Worm (Caenorhabditis elegans) whole organism, young adult: Measurements from ENCODE around the gene Y48A6B.9.

Source experiments
- B0019.2 ChIP-seq: fragments of 200-800 bp; sonication (Bioruptor generic); conservative IDR thresholded peaks from 2 replicates; pipeline ENCODE4 v1.3.6; 2022; ENCODE audit warnings: missing genetic modification reagents, missing genetic modification characterization, missing compliant biosample characterization
- F10E7.11 ChIP-seq: sonication (generic microtip); optimal IDR thresholded peaks from 2 replicates; lab custom pipeline; 2017; ENCODE audit warnings: mild to moderate bottlenecking, missing genetic modification characterization, moderate library complexity, missing compliant biosample characterization
- F22D6.2 ChIP-seq: sonication (generic microtip); optimal IDR thresholded peaks from 2 replicates; lab custom pipeline; 2016; ENCODE audit warnings: mild to moderate bottlenecking, missing genetic modification characterization, missing compliant biosample characterization
- F23B12.7 ChIP-seq: sonication (generic microtip); optimal IDR thresholded peaks from 2 replicates; lab custom pipeline; 2017; ENCODE audit warnings: missing genetic modification characterization, mild to moderate bottlenecking, missing compliant biosample characterization, antibody characterized with exemption, moderate library complexity; ENCODE audit not compliant: insufficient read depth
- F33H1.4 ChIP-seq: fragments of 200-800 bp; sonication (Bioruptor generic); IDR thresholded peaks from 2 replicates; pipeline ENCODE4 v1.3.6; 2022; ENCODE audit warnings: missing genetic modification reagents, missing genetic modification characterization, missing compliant biosample characterization
- F52B5.7 ChIP-seq: sonication (generic microtip); optimal IDR thresholded peaks from 2 replicates; lab custom pipeline; 2016; ENCODE audit warnings: mild to moderate bottlenecking, missing genetic modification characterization, missing compliant biosample characterization
- F57C9.4 ChIP-seq: sonication (generic microtip); optimal IDR thresholded peaks from 2 replicates; lab custom pipeline; 2017; ENCODE audit warnings: mild to moderate bottlenecking, missing genetic modification characterization, missing compliant biosample characterization
- K12H6.12 ChIP-seq: fragments of 200-800 bp; sonication (Bioruptor generic); optimal IDR thresholded peaks from 2 replicates; lab custom pipeline; 2018; ENCODE audit warnings: mild to moderate bottlenecking, missing genetic modification characterization, missing compliant biosample characterization
- Y53G8AR.9 ChIP-seq: fragments of 200-800 bp; sonication (Bioruptor generic); conservative IDR thresholded peaks from 2 replicates; pipeline ENCODE4 v1.3.6; 2022; ENCODE audit warnings: missing genetic modification reagents, missing genetic modification characterization, missing compliant biosample characterization
- Y95B8A.8 ChIP-seq: fragments of 200-800 bp; sonication (Bioruptor generic); IDR thresholded peaks from 2 replicates; pipeline ENCODE4 v1.3.6; 2022; ENCODE audit warnings: missing genetic modification reagents, missing genetic modification characterization, missing compliant biosample characterization
- attf-6 ChIP-seq: fragments of 200-800 bp; sonication (Bioruptor generic); IDR thresholded peaks from 2 replicates; pipeline ENCODE4 v1.3.6; 2022; ENCODE audit warnings: missing genetic modification reagents, missing genetic modification characterization, missing compliant biosample characterization
- ccch-3 ChIP-seq: fragments of 200-800 bp; sonication (Bioruptor generic); optimal IDR thresholded peaks from 2 replicates; lab custom pipeline; 2018; ENCODE audit warnings: mild to moderate bottlenecking, missing genetic modification characterization, missing compliant biosample characterization
- ceh-100 ChIP-seq: fragments of 200-800 bp; sonication (Bioruptor generic); IDR thresholded peaks from 2 replicates; pipeline ENCODE4 v1.3.6; 2022; ENCODE audit warnings: missing genetic modification reagents, missing genetic modification characterization, missing compliant biosample characterization
- ceh-27 ChIP-seq: fragments of 200-800 bp; sonication (Bioruptor generic); optimal IDR thresholded peaks from 2 replicates; lab custom pipeline; 2018; ENCODE audit warnings: mild to moderate bottlenecking, missing genetic modification characterization, moderate library complexity, missing compliant biosample characterization
- ceh-40 ChIP-seq: fragments of 200-800 bp; sonication (Bioruptor generic); IDR thresholded peaks from 2 replicates; pipeline ENCODE4 v1.3.6; 2022; ENCODE audit warnings: missing genetic modification characterization, missing compliant biosample characterization
- ceh-79 ChIP-seq: sonication (generic microtip); optimal IDR thresholded peaks from 2 replicates; lab custom pipeline; 2017; ENCODE audit warnings: mild to moderate bottlenecking, missing genetic modification characterization, missing compliant biosample characterization
- die-1 ChIP-seq: sonication (generic microtip); optimal IDR thresholded peaks from 2 replicates; lab custom pipeline; 2016; ENCODE audit warnings: missing genotype, mild to moderate bottlenecking, missing genetic modification characterization, missing compliant biosample characterization
- dox-1 ChIP-seq: fragments of 200-800 bp; sonication (Bioruptor generic); IDR thresholded peaks from 2 replicates; pipeline ENCODE4 v1.3.6; 2022; ENCODE audit warnings: missing genetic modification reagents, missing genetic modification characterization, missing compliant biosample characterization
- dpl-1 ChIP-seq: fragments of 150-350 bp; optimal IDR thresholded peaks from 2 replicates; lab custom pipeline; 2014; ENCODE audit warnings: missing biosample characterization, missing genetic modification reagents, missing genetic modification characterization
- egl-44 ChIP-seq: fragments of 200-800 bp; sonication (Bioruptor generic); IDR thresholded peaks from 2 replicates; pipeline ENCODE4 v1.3.6; 2022; ENCODE audit warnings: missing genetic modification reagents, missing genetic modification characterization, missing compliant biosample characterization
- ekl-4 ChIP-seq: fragments of 200-800 bp; sonication (Bioruptor generic); IDR thresholded peaks from 2 replicates; pipeline ENCODE4 v1.3.6; 2022; ENCODE audit warnings: missing genetic modification reagents, missing genetic modification characterization, missing compliant biosample characterization
- gei-17 ChIP-seq: fragments of 200-800 bp; sonication (Bioruptor generic); optimal IDR thresholded peaks from 2 replicates; lab custom pipeline; 2018; ENCODE audit warnings: mild to moderate bottlenecking, missing genetic modification characterization, missing compliant biosample characterization
- hlh-12 ChIP-seq: sonication (generic microtip); optimal IDR thresholded peaks from 2 replicates; lab custom pipeline; 2016; ENCODE audit warnings: missing genetic modification characterization, missing compliant biosample characterization
- hmg-1.2 ChIP-seq: fragments of 200-800 bp; sonication (Bioruptor generic); IDR thresholded peaks from 2 replicates; pipeline ENCODE4 v1.3.6; 2022; ENCODE audit warnings: missing genetic modification reagents, missing genetic modification characterization, missing compliant biosample characterization
- hmg-20 ChIP-seq: fragments of 200-800 bp; sonication (Bioruptor generic); IDR thresholded peaks from 2 replicates; pipeline ENCODE4 v1.3.6; 2022; ENCODE audit warnings: missing genetic modification reagents, missing genetic modification characterization, missing compliant biosample characterization
- lag-1 ChIP-seq: fragments of 200-800 bp; sonication (Bioruptor generic); IDR thresholded peaks from 2 replicates; pipeline ENCODE4 v1.3.6; 2022; ENCODE audit warnings: missing genetic modification reagents, missing genetic modification characterization, missing compliant biosample characterization
- let-607 ChIP-seq, 2 experiments: fragments of 200-800 bp in 1 of 2; sonication (Bioruptor generic) in 1 of 2; sonication (generic microtip) in 1 of 2; optimal IDR thresholded peaks; 2 replicates each; lab custom pipeline; 2016 to 2018; ENCODE audit warnings: mild to moderate bottlenecking in 2 of 2, missing compliant biosample characterization in 2 of 2, missing genetic modification characterization in 2 of 2, moderate library complexity in 2 of 2, missing genotype in 1 of 2
- lin-26 ChIP-seq: fragments of 200-800 bp; sonication (Bioruptor generic); IDR thresholded peaks from 2 replicates; pipeline ENCODE4 v1.3.6; 2022; ENCODE audit warnings: missing genetic modification reagents, missing genetic modification characterization, missing compliant biosample characterization
- lin-35 ChIP-seq, 3 experiments: fragments of 150-350 bp in 2 of 3; sonication (generic microtip) in 1 of 3; optimal IDR thresholded peaks; 2 replicates each; lab custom pipeline; 2014 to 2018; ENCODE audit warnings: missing biosample characterization in 3 of 3, missing genetic modification characterization in 3 of 3, missing genetic modification reagents in 3 of 3
- lin-40 ChIP-seq: sonication (generic microtip); optimal IDR thresholded peaks from 2 replicates; lab custom pipeline; 2016; ENCODE audit warnings: missing genetic modification characterization, mild to moderate bottlenecking, missing compliant biosample characterization, missing genotype, missing genetic modification reagents
- lsy-27 ChIP-seq: sonication (generic microtip); optimal IDR thresholded peaks from 2 replicates; lab custom pipeline; 2017; ENCODE audit warnings: missing genetic modification characterization, mild to moderate bottlenecking, missing compliant biosample characterization, antibody characterized with exemption, missing genotype, borderline replicate concordance; ENCODE audit not compliant: insufficient read depth
- madf-10 ChIP-seq: sonication (generic microtip); optimal IDR thresholded peaks from 2 replicates; lab custom pipeline; 2016; ENCODE audit warnings: mild to moderate bottlenecking, missing genetic modification characterization, missing compliant biosample characterization
- madf-8 ChIP-seq: fragments of 200-800 bp; sonication (Bioruptor generic); conservative IDR thresholded peaks from 2 replicates; pipeline ENCODE4 v1.3.6; 2022; ENCODE audit warnings: missing genetic modification reagents, missing genetic modification characterization, missing compliant biosample characterization
- mes-4 ChIP-seq: sonication (generic microtip); optimal IDR thresholded peaks from 2 replicates; lab custom pipeline; 2016; ENCODE audit warnings: missing genotype, missing genetic modification characterization, missing compliant biosample characterization
- nfya-1 ChIP-seq: sonication (generic microtip); optimal IDR thresholded peaks from 2 replicates; lab custom pipeline; 2017; ENCODE audit warnings: antibody characterized with exemption, missing compliant biosample characterization, missing genetic modification characterization, borderline replicate concordance; ENCODE audit not compliant: insufficient read depth
- nfyb-1 ChIP-seq: fragments of 200-800 bp; sonication (Bioruptor generic); IDR thresholded peaks from 2 replicates; pipeline ENCODE4 v1.3.6; 2022; ENCODE audit warnings: missing genetic modification reagents, missing genetic modification characterization, missing compliant biosample characterization
- nhr-90 ChIP-seq: sonication (generic microtip); optimal IDR thresholded peaks from 2 replicates; lab custom pipeline; 2016; ENCODE audit warnings: missing genotype, mild to moderate bottlenecking, missing genetic modification characterization, missing compliant biosample characterization
- pha-4 ChIP-seq: fragments of 150-350 bp; sonication (generic microtip); optimal IDR thresholded peaks from 2 replicates; lab custom pipeline; 2014; ENCODE audit warnings: missing biosample characterization, missing genetic modification reagents, missing genetic modification characterization
- repo-1 ChIP-seq: sonication (generic microtip); optimal IDR thresholded peaks from 2 replicates; lab custom pipeline; 2017; ENCODE audit warnings: mild to moderate bottlenecking, missing genetic modification characterization, missing compliant biosample characterization
- rpc-1 ChIP-seq, 2 experiments: fragments of 150-350 bp in 1 of 2; sonication (generic microtip) in 1 of 2; optimal IDR thresholded peaks; 2 replicates each; lab custom pipeline; 2014 to 2018; ENCODE audit warnings: missing biosample characterization in 1 of 2, missing genetic modification characterization in 1 of 2, missing genetic modification reagents in 1 of 2, missing genotype in 1 of 2
- sdz-38 ChIP-seq: sonication (generic microtip); optimal IDR thresholded peaks from 2 replicates; lab custom pipeline; 2016; ENCODE audit warnings: missing genotype, missing genetic modification characterization, missing compliant biosample characterization
- snpc-1.3 ChIP-seq: sonication (generic microtip); optimal IDR thresholded peaks from 2 replicates; lab custom pipeline; 2017; ENCODE audit warnings: missing genetic modification characterization, mild to moderate bottlenecking, missing compliant biosample characterization, antibody characterized with exemption, moderate library complexity, missing genotype, missing genetic modification reagents; ENCODE audit not compliant: insufficient read depth
- snpc-3.4 ChIP-seq: sonication (generic microtip); optimal IDR thresholded peaks from 2 replicates; lab custom pipeline; 2017; ENCODE audit warnings: missing genetic modification characterization, mild to moderate bottlenecking, missing compliant biosample characterization, antibody characterized with exemption, moderate library complexity, missing genotype, missing genetic modification reagents
- sptf-2 ChIP-seq: fragments of 200-800 bp; sonication (Bioruptor generic); optimal IDR thresholded peaks from 2 replicates; lab custom pipeline; 2018; ENCODE audit warnings: mild to moderate bottlenecking, missing genetic modification characterization, missing compliant biosample characterization
- zim-3 ChIP-seq: sonication (generic microtip); optimal IDR thresholded peaks from 2 replicates; lab custom pipeline; 2017; ENCODE audit warnings: mild to moderate bottlenecking, missing genetic modification characterization, moderate library complexity, missing compliant biosample characterization
- ztf-6 ChIP-seq: fragments of 200-800 bp; sonication (Bioruptor generic); IDR thresholded peaks from 2 replicates; pipeline ENCODE4 v1.3.6; 2022; ENCODE audit warnings: missing genetic modification reagents, missing genetic modification characterization, missing compliant biosample characterization

The Y48A6B.9 gene

ce11 chrIII:11007552-11008272, 25.3 kb upstream of the Y48A6B.9 start, which contains the start of the genes fipr-17 and Y48A6B.3 (continued):
- TF ChIP-seq ceh-27 (peak; percentile 42), attf-6 (GFP tag; lab: Robert Waterston, UW) (0 out of 2 replicates have a peak, but pooled peaks have one; percentile 16), repo-1 (tag; lab: Kevin White, UChicago) (no peak), mes-4 (tag; lab: Kevin White, UChicago) (no peak), snpc-1.3 (tag; lab: Kevin White, UChicago) (peak; percentile 23), lin-26 (no peak), madf-10 (tag; lab: Kevin White, UChicago) (no peak), die-1 (tag; lab: Kevin White, UChicago) (no peak), nfya-1 (tag; lab: Kevin White, UChicago) (no peak), sptf-2 (no peak), let-607 (tag; optimal IDR thresholded peaks at IDR 0.05; lab: Kevin White, UChicago) (no peak), ccch-3 (no peak), K12H6.12 (tag; lab: Kevin White, UChicago) (no peak), lag-1 (GFP tag; lab: Robert Waterston, UW) (no peak), B0019.2 (peak; percentile 78), pha-4 (tag; lab: Kevin White, UChicago) (peak; percentile 62), lin-40 (tag; lab: Kevin White, UChicago) (peak; percentile 41), madf-8 (GFP tag; lab: Robert Waterston, UW) (peak; percentile 60), lin-35 (GFP tag; optimal IDR thresholded peaks at IDR 0.05; lab: Kevin White, UChicago) (peak; percentile 37 to 96 (median 70)), ztf-6 (GFP tag; lab: Robert Waterston, UW) (no peak), F22D6.2 (tag; lab: Kevin White, UChicago) (no peak), ceh-100 (GFP tag; lab: Robert Waterston, UW) (peak; percentile 82), F57C9.4 (tag; lab: Kevin White, UChicago) (no peak), hmg-20 (GFP tag; lab: Robert Waterston, UW) (no peak), nhr-90 (tag; lab: Kevin White, UChicago) (no peak), sdz-38 (tag; lab: Kevin White, UChicago) (no peak), gei-17 (GFP tag; lab: Kevin White, UChicago) (no peak), snpc-3.4 (peak; percentile 69), hlh-12 (tag; lab: Kevin White, UChicago) (no peak), ceh-40 (GFP tag; lab: Robert Waterston, UW) (no peak), dpl-1 (peak; percentile 91), rpc-1 (optimal IDR thresholded peaks at IDR 0.05; lab: Kevin White, UChicago) (no peak), rpc-1 (tag; optimal IDR thresholded peaks at IDR 0.05; lab: Kevin White, UChicago) (no peak), Y53G8AR.9 (GFP tag; lab: Robert Waterston, UW) (peak; percentile 50; the same call in 1 of the 2 replicates), zim-3 (tag; lab: Kevin White, UChicago) (no peak), nfyb-1 (0 out of 2 replicates have a peak, but pooled peaks have one; percentile 42), F52B5.7 (no peak), egl-44 (GFP tag; lab: Robert Waterston, UW) (no peak), dox-1 (GFP tag; lab: Robert Waterston, UW) (peak; percentile 86), ekl-4 (GFP tag; lab: Robert Waterston, UW) (peak; percentile 52; the same call in 1 of the 2 replicates), lsy-27 (tag; lab: Kevin White, UChicago) (no peak), F33H1.4 (peak; percentile 76), Y95B8A.8 (no peak), F10E7.11 (tag; lab: Kevin White, UChicago) (no peak), ceh-79 (tag; lab: Kevin White, UChicago) (no peak), F23B12.7 (tag; lab: Kevin White, UChicago) (peak; percentile 93), hmg-1.2 (GFP tag; lab: Robert Waterston, UW) (peak; percentile 67)
